Worm (Caenorhabditis elegans) whole organism, midembryonic: ENCODE measurements around the gene clec-223.

ENCODE experiments used
- flt-1 ChIP-seq: fragments of 200-800 bp; sonication (Bioruptor generic); IDR thresholded peaks from 2 replicates; pipeline ENCODE4 v1.3.6; 2022; ENCODE audit warnings: missing genetic modification characterization, missing compliant biosample characterization
- klf-2 ChIP-seq: fragments of 200-800 bp; sonication (Bioruptor generic); conservative IDR thresholded peaks from 2 replicates; pipeline ENCODE4 v1.3.6; 2022; ENCODE audit warnings: missing genetic modification reagents, missing genetic modification characterization, missing compliant biosample characterization
- med-1 ChIP-seq: sonication (generic microtip); optimal IDR thresholded peaks from 2 replicates; lab custom pipeline; 2017; ENCODE audit warnings: missing genetic modification characterization, mild to moderate bottlenecking, missing compliant biosample characterization, antibody characterized with exemption, missing genetic modification reagents; ENCODE audit not compliant: insufficient read depth

- TF ChIP-seq med-1 (GFP tag; lab: Kevin White, UChicago) (no peak), klf-2 (GFP tag; lab: Robert Waterston, UW) (no peak), flt-1 (GFP tag; lab: Robert Waterston, UW) (no peak)
Observed at ce11 chrV:11251798-11252197, 21.1 kb upstream of the clec-223 start.
